Worm (Caenorhabditis elegans): ENCODE measurements around the gene ruvb-2.

- TF ChIP-seq nhr-77 (tag; optimal IDR thresholded peaks at IDR 0.05) = no peak
- no peak for TF ChIP-seq unc-62 (GFP tag; optimal IDR thresholded peaks at IDR 0.05)
- TF ChIP-seq lin-11 (tag; optimal IDR thresholded peaks at IDR 0.05) = no peak
- TF ChIP-seq lsy-2 (tag; optimal IDR thresholded peaks at IDR 0.05) = no peak
- TF ChIP-seq R02D3.7 (tag; optimal IDR thresholded peaks at IDR 0.05) = no peak
- TF ChIP-seq mdl-1 (tag; optimal IDR thresholded peaks at IDR 0.05) = no peak
- no peak for TF ChIP-seq nhr-129 (tag; optimal IDR thresholded peaks at IDR 0.05)
- TF ChIP-seq elt-1 (tag; optimal IDR thresholded peaks at IDR 0.05) = no peak
- TF ChIP-seq fos-1 (tag; optimal IDR thresholded peaks at IDR 0.05) = no peak
Measured at ce11 chrIV:6957341-6957740, 38.1 kb upstream of the ruvb-2 start, which contains the start of gene jnk-1.
